Fruit fly (Drosophila melanogaster) whole organism, embryonic: ENCODE results near the gene CG32544.
A peak's percentile ranks its signal among the peaks of the same experiment; 100 is the strongest.

Experiments
- Adf1 ChIP-seq: fragments of 200-800 bp; sonication (Bioruptor generic); IDR thresholded peaks from 2 replicates; pipeline ENCODE4 v1.3.6; 2022; ENCODE audit warnings: missing biosample characterization, missing genetic modification characterization
- B-H1 ChIP-seq: fragments of 200-800 bp; sonication (Bioruptor generic); IDR thresholded peaks from 3 replicates; pipeline ENCODE4 v1.3.6; 2022; ENCODE audit warnings: missing biosample characterization, missing genetic modification characterization
- Bdp1 ChIP-seq: fragments of 200-800 bp; sonication (Bioruptor generic); optimal IDR thresholded peaks from 3 replicates; lab custom pipeline; 2016; ENCODE audit warnings: missing biosample characterization, missing genetic modification characterization
- CG10654 ChIP-seq: fragments of 200-800 bp; sonication (Bioruptor generic); optimal IDR thresholded peaks from 2 replicates; lab custom pipeline; 2016; ENCODE audit warnings: missing biosample characterization, missing genetic modification characterization
- CG11695 ChIP-seq: fragments of 200-800 bp; sonication (Bioruptor generic); IDR thresholded peaks from 3 replicates; pipeline ENCODE4 v1.3.6; 2022; ENCODE audit warnings: missing biosample characterization, missing genetic modification characterization
- CG14710 ChIP-seq: fragments of 200-800 bp; sonication (Bioruptor generic); optimal IDR thresholded peaks from 3 replicates; lab custom pipeline; 2019; ENCODE audit warnings: missing biosample characterization, mild to moderate bottlenecking, missing genetic modification characterization, moderate library complexity
- CG1647 ChIP-seq: fragments of 200-800 bp; sonication (Bioruptor generic); optimal IDR thresholded peaks from 3 replicates; lab custom pipeline; 2016; ENCODE audit warnings: missing biosample characterization, missing genetic modification characterization
- CG16813 ChIP-seq: fragments of 200-800 bp; sonication (Bioruptor generic); IDR thresholded peaks from 3 replicates; pipeline ENCODE4 v1.3.6; 2022; ENCODE audit warnings: missing biosample characterization, missing genetic modification characterization; ENCODE audit not compliant: partially characterized antibody
- CG17829 ChIP-seq: fragments of 200-800 bp; optimal IDR thresholded peaks from 2 replicates; lab custom pipeline; 2019; ENCODE audit warnings: missing biosample characterization, mild to moderate bottlenecking, missing genetic modification characterization, moderate library complexity
- CG2120 ChIP-seq: fragments of 200-800 bp; sonication (Bioruptor generic); optimal IDR thresholded peaks from 3 replicates; lab custom pipeline; 2016; ENCODE audit warnings: missing biosample characterization, missing genetic modification characterization
- CG2875 ChIP-seq: fragments of 200-800 bp; sonication (Bioruptor generic); optimal IDR thresholded peaks from 2 replicates; lab custom pipeline; 2017; ENCODE audit warnings: missing biosample characterization, mild to moderate bottlenecking, missing genetic modification characterization, missing genetic modification reagents
- CG32772 ChIP-seq: fragments of 200-800 bp; sonication (Bioruptor generic); IDR thresholded peaks from 2 replicates; pipeline ENCODE4 v1.3.6; 2022; ENCODE audit warnings: missing biosample characterization, missing genetic modification characterization
- CG3995 ChIP-seq: fragments of 200-800 bp; sonication (Bioruptor generic); optimal IDR thresholded peaks from 3 replicates; lab custom pipeline; 2016; ENCODE audit warnings: missing biosample characterization, missing genetic modification characterization
- CG42726 ChIP-seq: fragments of 200-800 bp; sonication (Bioruptor generic); IDR thresholded peaks from 2 replicates; pipeline ENCODE4 v1.3.6; 2022; ENCODE audit warnings: missing biosample characterization, missing genetic modification characterization; ENCODE audit not compliant: partially characterized antibody
- CG4360 ChIP-seq: fragments of 200-800 bp; sonication (Bioruptor generic); IDR thresholded peaks from 2 replicates; pipeline ENCODE4 v1.3.6; 2022; ENCODE audit warnings: missing biosample characterization, missing genetic modification characterization
- CG4707 ChIP-seq: fragments of 200-800 bp; sonication (Bioruptor generic); optimal IDR thresholded peaks from 2 replicates; lab custom pipeline; 2018; ENCODE audit warnings: missing biosample characterization, mild to moderate bottlenecking, missing genetic modification characterization, moderate library complexity
- CG4730 ChIP-seq: fragments of 200-800 bp; sonication (Bioruptor generic); IDR thresholded peaks from 2 replicates; pipeline ENCODE4 v1.3.6; 2022; ENCODE audit warnings: missing biosample characterization, missing genetic modification characterization
- CG6175 ChIP-seq: fragments of 200-800 bp; sonication (Bioruptor generic); IDR thresholded peaks from 3 replicates; pipeline ENCODE4 v1.3.6; 2022; ENCODE audit warnings: missing biosample characterization, missing genetic modification characterization
- CG6791 ChIP-seq: fragments of 200-800 bp; sonication (Bioruptor generic); IDR thresholded peaks from 3 replicates; pipeline ENCODE4 v1.3.6; 2022; ENCODE audit warnings: missing biosample characterization, missing genetic modification characterization; ENCODE audit not compliant: partially characterized antibody
- CG7556 ChIP-seq: fragments of 200-800 bp; sonication (Bioruptor generic); optimal IDR thresholded peaks from 2 replicates; lab custom pipeline; 2017; ENCODE audit warnings: missing biosample characterization, mild to moderate bottlenecking, missing genetic modification characterization
- CG8281 ChIP-seq: fragments of 200-800 bp; sonication (Bioruptor generic); optimal IDR thresholded peaks from 2 replicates; lab custom pipeline; 2018; ENCODE audit warnings: missing biosample characterization, mild to moderate bottlenecking, missing genetic modification characterization, moderate library complexity
- CG8924 ChIP-seq: fragments of 200-800 bp; optimal IDR thresholded peaks from 3 replicates; lab custom pipeline; 2019; ENCODE audit warnings: missing biosample characterization, mild to moderate bottlenecking, missing genetic modification characterization, moderate library complexity
- CoRest ChIP-seq: fragments of 200-800 bp; sonication (Bioruptor generic); optimal IDR thresholded peaks from 3 replicates; lab custom pipeline; 2018; ENCODE audit warnings: missing biosample characterization, mild to moderate bottlenecking, missing genetic modification characterization, moderate library complexity
- D ChIP-seq, 2 experiments: fragments of 200-800 bp in 1 of 2; fragments of >200 bp in 1 of 2; sonication (Bioruptor generic) in 1 of 2; optimal IDR thresholded peaks; 2 replicates in 1 of 2; 3 replicates in 1 of 2; lab custom pipeline; 2017; ENCODE audit warnings: mild to moderate bottlenecking in 1 of 2, missing biosample characterization in 1 of 2, missing genetic modification characterization in 1 of 2, missing genetic modification reagents in 1 of 2
- ERR ChIP-seq: fragments of 200-800 bp; sonication (Bioruptor generic); optimal IDR thresholded peaks from 2 replicates; lab custom pipeline; 2016; ENCODE audit warnings: missing biosample characterization, missing genetic modification characterization
- HHEX ChIP-seq: fragments of 200-800 bp; sonication (Bioruptor generic); optimal IDR thresholded peaks from 3 replicates; lab custom pipeline; 2017; ENCODE audit warnings: missing biosample characterization, mild to moderate bottlenecking, missing genetic modification characterization, missing genetic modification reagents
- HLH4C ChIP-seq: fragments of 200-800 bp; sonication (Bioruptor generic); IDR thresholded peaks from 3 replicates; pipeline ENCODE4 v1.3.6; 2022; ENCODE audit warnings: missing biosample characterization, missing genetic modification characterization; ENCODE audit not compliant: partially characterized antibody
- Kr ChIP-seq: fragments of 200-800 bp; sonication (Bioruptor generic); optimal IDR thresholded peaks from 2 replicates; lab custom pipeline; 2017; ENCODE audit warnings: missing biosample characterization, mild to moderate bottlenecking, missing genetic modification characterization
- Oli ChIP-seq: fragments of 200-800 bp; sonication (Bioruptor generic); optimal IDR thresholded peaks from 2 replicates; lab custom pipeline; 2018; ENCODE audit warnings: missing biosample characterization, mild to moderate bottlenecking, missing genetic modification characterization, moderate library complexity
- Sin3A ChIP-seq: fragments of >200 bp; optimal IDR thresholded peaks from 2 replicates; lab custom pipeline; 2018
- ab ChIP-seq: fragments of 200-800 bp; sonication (Bioruptor generic); optimal IDR thresholded peaks from 2 replicates; lab custom pipeline; 2016; ENCODE audit warnings: missing biosample characterization, missing genetic modification characterization
- bbx ChIP-seq: fragments of 200-800 bp; sonication (Bioruptor generic); IDR thresholded peaks from 2 replicates; pipeline ENCODE4 v1.3.6; 2022; ENCODE audit warnings: missing biosample characterization, missing genetic modification characterization; ENCODE audit not compliant: partially characterized antibody
- bigmax ChIP-seq: fragments of 200-800 bp; sonication (Bioruptor generic); optimal IDR thresholded peaks from 2 replicates; lab custom pipeline; 2018; ENCODE audit warnings: missing biosample characterization, mild to moderate bottlenecking, missing genetic modification characterization
- btn ChIP-seq: fragments of 200-800 bp; sonication (Bioruptor generic); optimal IDR thresholded peaks from 2 replicates; lab custom pipeline; 2016; ENCODE audit warnings: missing biosample characterization, missing genetic modification characterization
- cad ChIP-seq: fragments of >200 bp; optimal IDR thresholded peaks from 2 replicates; lab custom pipeline; 2017; ENCODE audit warnings: missing biosample characterization, missing genetic modification characterization
- crol ChIP-seq: fragments of 200-800 bp; sonication (Bioruptor generic); IDR thresholded peaks from 2 replicates; pipeline ENCODE4 v1.3.6; 2022; ENCODE audit warnings: missing biosample characterization, missing genetic modification characterization
- dpn ChIP-seq, 2 experiments: fragments of 200-800 bp; sonication (Bioruptor generic); optimal IDR thresholded peaks; 3 replicates each; lab custom pipeline; 2016; ENCODE audit warnings: missing biosample characterization in 2 of 2, missing genetic modification characterization in 2 of 2
- fru ChIP-seq: fragments of >200 bp; optimal IDR thresholded peaks from 2 replicates; lab custom pipeline; 2017
- hb ChIP-seq: fragments of 200-800 bp; sonication (Bioruptor generic); IDR thresholded peaks from 3 replicates; pipeline ENCODE4 v1.3.6; 2022; ENCODE audit warnings: missing biosample characterization, missing genetic modification characterization; ENCODE audit not compliant: partially characterized antibody
- hth ChIP-seq: fragments of >200 bp; optimal IDR thresholded peaks from 2 replicates; lab custom pipeline; 2017; ENCODE audit warnings: inconsistent platforms
- ind ChIP-seq: fragments of 200-800 bp; sonication (Bioruptor generic); optimal IDR thresholded peaks from 3 replicates; lab custom pipeline; 2016; ENCODE audit warnings: missing biosample characterization, missing genetic modification characterization
- inv ChIP-seq: fragments of 200-800 bp; sonication (Bioruptor generic); IDR thresholded peaks from 2 replicates; pipeline ENCODE4 v1.3.6; 2022; ENCODE audit warnings: missing biosample characterization, missing genetic modification characterization; ENCODE audit not compliant: partially characterized antibody
- odd ChIP-seq: fragments of 200-800 bp; sonication (Bioruptor generic); optimal IDR thresholded peaks from 2 replicates; lab custom pipeline; 2017; ENCODE audit warnings: missing biosample characterization, mild to moderate bottlenecking, missing genetic modification characterization
- pzg ChIP-seq: fragments of 200-800 bp; sonication (Bioruptor generic); optimal IDR thresholded peaks from 3 replicates; lab custom pipeline; 2018; ENCODE audit warnings: missing biosample characterization, mild to moderate bottlenecking, missing genetic modification characterization, moderate library complexity
- scrt ChIP-seq: fragments of 200-800 bp; sonication (Bioruptor generic); optimal IDR thresholded peaks from 2 replicates; lab custom pipeline; 2018; ENCODE audit warnings: missing biosample characterization, mild to moderate bottlenecking, missing genetic modification characterization, moderate library complexity
- sd ChIP-seq: fragments of 200-800 bp; sonication (Bioruptor generic); optimal IDR thresholded peaks from 3 replicates; lab custom pipeline; 2018; ENCODE audit warnings: missing biosample characterization, mild to moderate bottlenecking, missing genetic modification characterization, moderate library complexity
- sisA ChIP-seq: fragments of 200-800 bp; sonication (Bioruptor generic); IDR thresholded peaks from 2 replicates; pipeline ENCODE4 v1.3.6; 2022; ENCODE audit warnings: missing biosample characterization, missing genetic modification characterization
- so ChIP-seq: fragments of 200-800 bp; sonication (Bioruptor generic); IDR thresholded peaks from 3 replicates; pipeline ENCODE4 v1.3.6; 2022; ENCODE audit warnings: missing biosample characterization, missing genetic modification characterization
- vfl ChIP-seq: fragments of 200-800 bp; sonication (Bioruptor generic); optimal IDR thresholded peaks from 2 replicates; lab custom pipeline; 2016; ENCODE audit warnings: missing biosample characterization, missing genetic modification characterization
- zen2 ChIP-seq: fragments of 200-800 bp; sonication (Bioruptor generic); IDR thresholded peaks from 3 replicates; pipeline ENCODE4 v1.3.6; 2022; ENCODE audit warnings: missing biosample characterization, missing genetic modification characterization; ENCODE audit not compliant: partially characterized antibody

CG32544 gene

dm6 chrX:18899835-18900460 is 39.9 kb downstream of the CG32544 start, which contains the start of gene CG7378 (continued):
- TF ChIP-seq hth (lab: Kevin White, UChicago) = no peak
- TF ChIP-seq CoRest (tag; lab: Kevin White, UChicago) = peak; percentile 47
- TF ChIP-seq ind = peak; percentile 32
- no peak for TF ChIP-seq hb (GFP tag; lab: Robert Waterston, UW)
- no peak for TF ChIP-seq CG17829
- no peak for TF ChIP-seq zen2 (GFP tag; lab: Robert Waterston, UW)
- TF ChIP-seq crol (GFP tag; lab: Robert Waterston, UW) = no peak
- TF ChIP-seq pzg (GFP tag; lab: Kevin White, UChicago) = no peak
- peak; percentile 8 to 60 for TF ChIP-seq dpn (GFP tag; optimal IDR thresholded peaks at IDR 0.05; lab: Kevin White, UChicago)
- no peak for TF ChIP-seq vfl (GFP tag; lab: Kevin White, UChicago)
- peak; percentile 8 for TF ChIP-seq CG10654
- TF ChIP-seq Kr (GFP tag; lab: Kevin White, UChicago) = no peak
- peak; percentile 38 for TF ChIP-seq Oli
- no peak for TF ChIP-seq sd (tag; lab: Kevin White, UChicago)
- TF ChIP-seq CG42726 = no peak
- TF ChIP-seq ab (GFP tag; lab: Kevin White, UChicago) = no peak
- TF ChIP-seq CG14710 (tag; lab: Kevin White, UChicago) = no peak
- 0 out of 3 replicates have a peak, but pooled peaks have one; percentile 24 for TF ChIP-seq CG11695
- TF ChIP-seq inv = no peak
- no peak for TF ChIP-seq B-H1
- no peak for TF ChIP-seq CG6791 (GFP tag; lab: Robert Waterston, UW)
- no peak for TF ChIP-seq CG4730 (GFP tag; lab: Robert Waterston, UW)
- TF ChIP-seq CG1647 (GFP tag; lab: Kevin White, UChicago) = no peak
- no peak for TF ChIP-seq CG3995 (GFP tag; lab: Kevin White, UChicago)
- TF ChIP-seq ERR (GFP tag; lab: Kevin White, UChicago) = no peak
- no peak for TF ChIP-seq CG2875 (GFP tag; lab: Kevin White, UChicago)
- peak; percentile 73 for TF ChIP-seq CG7556 (GFP tag; lab: Kevin White, UChicago)
- peak; percentile 7 for TF ChIP-seq CG8281
- TF ChIP-seq CG2120 (GFP tag; lab: Kevin White, UChicago) = peak; percentile 52
- no peak for TF ChIP-seq sisA (GFP tag; lab: Robert Waterston, UW)
- TF ChIP-seq odd (GFP tag; lab: Kevin White, UChicago) = peak; percentile 18
- no peak for TF ChIP-seq bigmax
- TF ChIP-seq CG8924 = peak; percentile 48
- TF ChIP-seq Bdp1 (GFP tag; lab: Kevin White, UChicago) = no peak
- no peak for TF ChIP-seq D (optimal IDR thresholded peaks at IDR 0.05; lab: Kevin White, UChicago)
- TF ChIP-seq D (GFP tag; optimal IDR thresholded peaks at IDR 0.05; lab: Kevin White, UChicago) = no peak
- no peak for TF ChIP-seq fru (lab: Kevin White, UChicago)
- no peak for TF ChIP-seq Adf1
- TF ChIP-seq btn = no peak
- TF ChIP-seq CG32772 (GFP tag; lab: Robert Waterston, UW) = no peak
- 0 out of 3 replicates have a peak, but pooled peaks have one; percentile 25 for TF ChIP-seq CG6175 (GFP tag; lab: Robert Waterston, UW)
- no peak for TF ChIP-seq scrt (GFP tag; lab: Kevin White, UChicago)
- TF ChIP-seq CG4707 (GFP tag; lab: Kevin White, UChicago) = no peak
- TF ChIP-seq CG4360 (GFP tag; lab: Robert Waterston, UW) = no peak
- peak; percentile 47 for TF ChIP-seq HHEX (GFP tag; lab: Kevin White, UChicago)
- no peak for TF ChIP-seq bbx (GFP tag; lab: Robert Waterston, UW)
- TF ChIP-seq Sin3A = no peak
- no peak for TF ChIP-seq HLH4C
- no peak for TF ChIP-seq cad (GFP tag; lab: Kevin White, UChicago)
- no peak for TF ChIP-seq CG16813 (GFP tag; lab: Robert Waterston, UW)
- TF ChIP-seq so = no peak
